Fruit fly (Drosophila melanogaster) whole organism, pupa: ENCODE measurements around the gene CG33795.

Source experiments
- CG10348 ChIP-seq: fragments of 200-800 bp; sonication (Bioruptor generic); IDR thresholded peaks from 2 replicates; pipeline ENCODE4 v1.3.6; 2022; ENCODE audit warnings: missing biosample characterization, missing genetic modification characterization
- CG12605 ChIP-seq: fragments of 200-800 bp; sonication (Bioruptor generic); IDR thresholded peaks from 2 replicates; pipeline ENCODE4 v1.3.6; 2022; ENCODE audit warnings: missing biosample characterization, missing genetic modification characterization
- CG13204 ChIP-seq: fragments of 200-800 bp; sonication (Bioruptor generic); optimal IDR thresholded peaks from 2 replicates; lab custom pipeline; 2018; ENCODE audit warnings: missing biosample characterization, mild to moderate bottlenecking, missing genetic modification characterization, moderate library complexity
- CG14655 ChIP-seq: fragments of 200-800 bp; sonication (Bioruptor generic); optimal IDR thresholded peaks from 3 replicates; lab custom pipeline; 2017; ENCODE audit warnings: mild to moderate bottlenecking, missing biosample characterization, missing genetic modification reagents, missing genetic modification characterization
- CG15710 ChIP-seq: fragments of 200-800 bp; sonication (Bioruptor generic); optimal IDR thresholded peaks from 2 replicates; lab custom pipeline; 2018; ENCODE audit warnings: missing biosample characterization, mild to moderate bottlenecking, missing genetic modification characterization, moderate library complexity
- CG17806 ChIP-seq: fragments of 200-800 bp; sonication (Bioruptor generic); optimal IDR thresholded peaks from 2 replicates; lab custom pipeline; 2018; ENCODE audit warnings: missing biosample characterization, mild to moderate bottlenecking, missing genetic modification characterization, moderate library complexity
- CG32121 ChIP-seq: fragments of 200-800 bp; sonication (Bioruptor generic); IDR thresholded peaks from 2 replicates; pipeline ENCODE4 v1.3.6; 2022; ENCODE audit warnings: missing biosample characterization, missing genetic modification characterization
- CG34367 ChIP-seq: fragments of 200-800 bp; sonication (Bioruptor generic); optimal IDR thresholded peaks from 2 replicates; lab custom pipeline; 2018; ENCODE audit warnings: missing biosample characterization, mild to moderate bottlenecking, missing genetic modification characterization
- CG4496 ChIP-seq: fragments of 200-800 bp; sonication (Bioruptor generic); IDR thresholded peaks from 3 replicates; pipeline ENCODE4 v1.3.6; 2022; ENCODE audit warnings: missing biosample characterization, missing genetic modification characterization
- CG8159 ChIP-seq: fragments of 200-800 bp; sonication (Bioruptor generic); optimal IDR thresholded peaks from 3 replicates; lab custom pipeline; 2018; ENCODE audit warnings: missing biosample characterization, mild to moderate bottlenecking, missing genetic modification characterization, moderate library complexity
- CG8301 ChIP-seq: fragments of 200-800 bp; sonication (Bioruptor generic); optimal IDR thresholded peaks from 2 replicates; lab custom pipeline; 2018; ENCODE audit warnings: missing biosample characterization, mild to moderate bottlenecking, missing genetic modification characterization
- CG9948 ChIP-seq: fragments of 200-800 bp; sonication (Bioruptor generic); optimal IDR thresholded peaks from 2 replicates; lab custom pipeline; 2018; ENCODE audit warnings: missing biosample characterization, mild to moderate bottlenecking, missing genetic modification characterization, moderate library complexity
- D1 ChIP-seq: fragments of 200-800 bp; sonication (Bioruptor generic); optimal IDR thresholded peaks from 2 replicates; lab custom pipeline; 2018; ENCODE audit warnings: missing biosample characterization, mild to moderate bottlenecking, missing genetic modification characterization, moderate library complexity
- EcR ChIP-seq: fragments of 200-800 bp; sonication (Bioruptor generic); optimal IDR thresholded peaks from 3 replicates; lab custom pipeline; 2019; ENCODE audit warnings: missing biosample characterization, missing genetic modification characterization, mild to moderate bottlenecking, moderate library complexity, missing genetic modification reagents
- Ets98B ChIP-seq: fragments of 200-800 bp; sonication (Bioruptor generic); IDR thresholded peaks from 2 replicates; pipeline ENCODE4 v1.3.6; 2022; ENCODE audit warnings: missing biosample characterization, missing genetic modification characterization
- Pif1A ChIP-seq: fragments of 200-800 bp; sonication (Bioruptor generic); optimal IDR thresholded peaks from 3 replicates; lab custom pipeline; 2016; ENCODE audit warnings: missing biosample characterization, missing genetic modification characterization
- Pif1B ChIP-seq: fragments of 200-800 bp; sonication (Bioruptor generic); optimal IDR thresholded peaks from 3 replicates; lab custom pipeline; 2016; ENCODE audit warnings: missing biosample characterization, missing genetic modification characterization
- Snoo ChIP-seq: fragments of 200-800 bp; sonication (Bioruptor generic); optimal IDR thresholded peaks from 3 replicates; lab custom pipeline; 2017; ENCODE audit warnings: missing biosample characterization, mild to moderate bottlenecking, missing genetic modification characterization, inconsistent platforms
- fd96Ca ChIP-seq: fragments of 200-800 bp; sonication (Bioruptor generic); IDR thresholded peaks from 3 replicates; pipeline ENCODE4 v1.3.6; 2022; ENCODE audit warnings: missing biosample characterization, missing genetic modification characterization
- gl ChIP-seq: fragments of 200-800 bp; sonication (Bioruptor generic); optimal IDR thresholded peaks from 2 replicates; lab custom pipeline; 2018; ENCODE audit warnings: missing biosample characterization, mild to moderate bottlenecking, missing genetic modification characterization
- rn ChIP-seq: fragments of 200-800 bp; sonication (Bioruptor generic); IDR thresholded peaks from 2 replicates; pipeline ENCODE4 v1.3.6; 2022; ENCODE audit warnings: missing biosample characterization, missing genetic modification characterization

Gene CG33795

DNA sequence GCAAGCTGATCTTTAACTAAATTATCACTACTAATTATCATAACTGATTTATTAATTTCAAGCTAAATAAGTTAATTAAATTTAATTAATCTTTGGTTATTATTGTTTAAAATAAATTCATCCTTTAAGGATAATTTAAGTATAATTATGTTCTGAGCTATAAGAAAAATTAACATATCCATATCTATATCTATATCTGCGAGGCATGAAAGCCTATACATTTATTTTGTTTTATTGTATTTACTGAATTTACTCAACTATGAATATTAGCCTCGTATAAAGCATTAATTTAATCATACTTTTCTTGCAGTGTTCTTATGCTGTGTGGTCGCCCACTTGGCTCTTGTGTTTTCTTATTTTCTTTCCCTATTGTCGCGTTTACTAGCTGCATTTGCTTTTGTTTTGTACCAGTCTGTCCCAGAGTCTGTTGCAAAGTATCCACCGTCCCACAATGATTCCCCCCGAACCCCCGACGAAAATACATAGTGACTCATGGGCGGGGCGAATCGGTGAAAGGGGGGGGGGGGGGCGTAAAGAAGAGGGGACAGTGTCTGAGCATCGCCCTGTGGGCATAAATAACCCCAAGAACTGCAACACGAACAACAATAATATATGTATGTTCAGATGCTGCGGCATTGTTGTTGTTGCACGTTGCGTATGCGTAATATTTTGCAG lies 43.5 kb upstream of the CG33795 start:
- TF ChIP-seq gl (tag; lab: Kevin White, UChicago): peak; percentile 40
- peak; percentile 65; the same call in 2 of the 3 replicates for TF ChIP-seq fd96Ca (GFP tag; lab: Robert Waterston, UW)
- TF ChIP-seq CG14655 (GFP tag; lab: Kevin White, UChicago): peak; percentile 26
- TF ChIP-seq CG15710 (tag; lab: Kevin White, UChicago): peak; percentile 36
- peak; percentile 64 for TF ChIP-seq CG32121 (GFP tag; lab: Robert Waterston, UW)
- no peak for TF ChIP-seq Pif1A (GFP tag; lab: Kevin White, UChicago)
- no peak; the same call in 1 of the 2 replicates for TF ChIP-seq CG12605
- peak; percentile 42; the same call in 1 of the 3 replicates for TF ChIP-seq CG4496 (GFP tag; lab: Robert Waterston, UW)
- peak; percentile 37 for TF ChIP-seq Snoo (tag; lab: Kevin White, UChicago)
- peak; percentile 55 for TF ChIP-seq Ets98B (GFP tag; lab: Robert Waterston, UW)
- TF ChIP-seq CG9948 (tag; lab: Kevin White, UChicago): peak; percentile 38
- no peak for TF ChIP-seq CG8301 (tag; lab: Kevin White, UChicago)
- TF ChIP-seq EcR (GFP tag; lab: Kevin White, UChicago): peak; percentile 64
- no peak for TF ChIP-seq CG34367
- TF ChIP-seq CG10348 (GFP tag; lab: Robert Waterston, UW): no peak
- TF ChIP-seq CG13204 (GFP tag; lab: Kevin White, UChicago): peak; percentile 79
- peak; percentile 41 for TF ChIP-seq CG17806 (tag; lab: Kevin White, UChicago)
- no peak for TF ChIP-seq D1
- no peak for TF ChIP-seq rn
- TF ChIP-seq Pif1B (GFP tag; lab: Kevin White, UChicago): no peak
- TF ChIP-seq CG8159 (tag; lab: Kevin White, UChicago): peak; percentile 43

DNA sequence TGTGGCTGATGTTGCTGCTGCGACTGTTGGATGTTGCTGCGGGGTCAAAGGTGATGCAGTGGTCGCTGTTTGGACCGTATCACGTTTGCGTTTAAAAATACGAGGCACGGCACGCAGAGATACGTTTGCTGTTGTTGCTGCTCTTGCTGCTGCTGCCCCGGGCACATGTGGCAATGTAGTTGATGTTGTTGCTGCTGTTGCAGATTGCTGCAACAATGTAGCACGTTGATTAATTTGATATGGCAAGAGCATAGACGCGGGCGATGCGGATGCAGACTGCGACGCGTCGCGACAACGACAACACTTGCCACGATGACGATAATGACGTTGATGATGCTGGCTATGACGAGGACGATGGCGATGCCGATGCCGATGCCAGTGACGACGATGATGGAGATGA lies 42.0 kb upstream of the CG33795 start:
- TF ChIP-seq Ets98B (GFP tag; lab: Robert Waterston, UW) (peak; percentile 6; the same call in 1 of the 2 replicates), EcR (GFP tag; lab: Kevin White, UChicago) (peak; percentile 43), Snoo (tag; lab: Kevin White, UChicago) (no peak), CG13204 (GFP tag; lab: Kevin White, UChicago) (peak; percentile 46)

DNA sequence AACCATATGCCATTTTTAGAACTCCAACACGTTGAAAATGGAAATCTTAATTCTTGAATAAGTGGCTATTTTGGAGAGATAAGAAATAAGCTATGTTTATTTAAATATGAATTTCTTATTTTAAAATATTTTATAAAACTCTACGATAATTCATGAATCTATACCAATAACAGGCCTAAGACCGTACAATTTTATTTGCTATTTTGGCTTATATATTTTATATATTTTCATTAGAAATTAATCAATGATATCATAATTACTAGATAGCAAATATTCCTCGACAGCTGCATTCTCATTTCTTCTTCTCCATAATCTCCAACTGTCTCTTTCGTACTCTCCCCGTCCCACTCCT lies 40.7 kb upstream of the CG33795 start:
- TF ChIP-seq rn (no peak), CG17806 (tag; lab: Kevin White, UChicago) (peak; percentile 10), CG15710 (tag; lab: Kevin White, UChicago) (peak; percentile 68), D1 (no peak), CG14655 (GFP tag; lab: Kevin White, UChicago) (peak; percentile 21), CG8159 (tag; lab: Kevin White, UChicago) (peak; percentile 77), CG9948 (tag; lab: Kevin White, UChicago) (peak; percentile 42)

DNA sequence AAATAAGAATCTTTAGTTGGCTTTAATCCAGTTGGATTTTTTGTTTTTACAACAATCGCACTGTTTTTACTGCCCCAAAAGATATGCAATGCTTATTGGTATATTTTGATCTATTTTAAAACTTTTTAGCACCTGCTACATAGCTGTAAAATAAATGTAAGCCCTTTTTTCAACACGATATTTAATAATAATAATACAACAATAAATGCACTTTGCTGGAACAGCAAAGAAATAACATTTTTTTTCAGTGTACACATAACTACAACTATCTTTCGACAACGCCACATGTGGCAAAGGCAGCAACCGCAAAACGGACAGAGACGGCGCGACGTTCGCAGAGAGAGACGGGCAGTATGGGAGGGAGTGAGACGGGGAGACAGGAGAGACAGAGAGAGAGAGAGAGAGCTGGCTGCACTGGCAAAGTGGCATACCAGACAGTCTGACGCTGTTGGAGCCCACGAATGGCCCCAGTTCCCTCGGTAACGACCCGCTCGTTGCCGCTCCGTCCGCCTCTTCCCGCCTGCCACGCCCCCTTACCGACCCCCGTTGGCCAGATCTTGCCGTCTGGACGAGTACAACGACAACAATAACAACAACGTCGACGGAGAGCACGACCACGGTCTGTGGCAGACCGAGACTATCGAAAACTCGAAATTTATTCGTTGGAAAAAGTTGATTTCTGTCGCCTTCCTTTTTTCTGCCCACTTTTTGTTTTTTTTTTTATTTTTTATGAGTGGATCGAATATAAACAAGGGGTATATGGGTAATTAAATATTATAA lies 40.2 kb upstream of the CG33795 start:
- TF ChIP-seq CG8159 (tag; lab: Kevin White, UChicago) (peak; percentile 89), CG32121 (GFP tag; lab: Robert Waterston, UW) (peak; percentile 64), CG14655 (GFP tag; lab: Kevin White, UChicago) (peak; percentile 92), gl (tag; lab: Kevin White, UChicago) (no peak), Pif1A (GFP tag; lab: Kevin White, UChicago) (peak; percentile 77), Snoo (tag; lab: Kevin White, UChicago) (peak; percentile 90), CG13204 (GFP tag; lab: Kevin White, UChicago) (peak; percentile 97), CG34367 (peak; percentile 71), EcR (GFP tag; lab: Kevin White, UChicago) (peak; percentile 88), CG12605 (peak; percentile 31), CG15710 (tag; lab: Kevin White, UChicago) (peak; percentile 82), fd96Ca (GFP tag; lab: Robert Waterston, UW) (peak; percentile 77; the same call in 2 of the 3 replicates), Pif1B (GFP tag; lab: Kevin White, UChicago) (peak; percentile 21), D1 (peak; percentile 68), CG9948 (tag; lab: Kevin White, UChicago) (peak; percentile 84), rn (peak; percentile 47; the same call in 1 of the 2 replicates), CG10348 (GFP tag; lab: Robert Waterston, UW) (peak; percentile 21; the same call in 1 of the 2 replicates), CG8301 (tag; lab: Kevin White, UChicago) (peak; percentile 81), CG4496 (GFP tag; lab: Robert Waterston, UW) (peak; percentile 60), Ets98B (GFP tag; lab: Robert Waterston, UW) (peak; percentile 69), CG17806 (tag; lab: Kevin White, UChicago) (peak; percentile 38)

DNA sequence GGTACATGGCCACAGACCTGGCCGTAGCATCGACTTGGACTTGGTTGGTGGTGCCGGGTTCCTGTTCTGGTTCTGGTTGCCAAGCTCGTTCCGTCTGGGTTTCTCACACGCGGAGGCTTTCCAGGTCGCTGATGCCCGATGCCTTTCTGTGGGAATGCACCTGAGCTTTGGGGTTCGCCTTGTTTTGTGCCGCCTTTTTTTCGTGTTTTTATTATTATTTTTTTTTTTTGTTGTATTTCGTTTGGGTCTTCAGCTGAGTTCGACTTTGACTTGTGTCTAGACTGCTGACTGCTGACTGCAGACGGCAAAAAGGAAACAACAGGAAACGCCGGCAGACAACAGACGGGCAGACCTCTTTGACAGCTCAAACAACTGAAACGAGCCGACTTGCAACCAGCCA lies 38.5 kb upstream of the CG33795 start:
- TF ChIP-seq CG34367 (no peak), Snoo (tag; lab: Kevin White, UChicago) (peak; percentile 32), rn (no peak), CG8159 (tag; lab: Kevin White, UChicago) (peak; percentile 20), CG13204 (GFP tag; lab: Kevin White, UChicago) (peak; percentile 64), EcR (GFP tag; lab: Kevin White, UChicago) (peak; percentile 71)
